Fruit fly (Drosophila melanogaster): ENCODE results near the gene CG7900.
"Not testable (repeated sequence)": the region's sequence is repeated elsewhere in the genome, so short reads cannot be mapped to it uniquely, and the experiment has no call there.

CG7900 gene

dm6 chr3R:8093824-8094223 is at the start of gene CG7900:
Gene CG7900 (plus strand): TSS chr3R:8094124.
- TF ChIP-seq CG17801 (GFP tag; optimal IDR thresholded peaks at IDR 0.05; ENCODE audit: partially characterized antibody), result not testable (repeated sequence)

- TF ChIP-seq CG17801 (GFP tag; optimal IDR thresholded peaks at IDR 0.05; ENCODE audit: partially characterized antibody), result not testable (repeated sequence)
Observed at dm6 chr3R:8048867-8049266, 45.1 kb upstream of the CG7900 start, which contains the start of gene CG43618. Gene CG43618 (plus strand): TSS chr3R:8049167.

- not testable (repeated sequence) for TF ChIP-seq CG17801 (GFP tag; optimal IDR thresholded peaks at IDR 0.05; ENCODE audit: partially characterized antibody)
Observed at dm6 chr3R:8049373-8049772, 44.6 kb upstream of the CG7900 start, which contains the start of gene CG43061. Gene CG43061 (plus strand): TSS chr3R:8049673.

- TF ChIP-seq CG17801 (GFP tag; optimal IDR thresholded peaks at IDR 0.05; ENCODE audit: partially characterized antibody), result no peak
Observed at dm6 chr3R:8058984-8059383, 34.9 kb upstream of the CG7900 start, which contains the start of gene mAChR-B. Gene mAChR-B (plus strand): TSS chr3R:8059284.

dm6 chr3R:8072635-8073034 is 21.3 kb upstream of the CG7900 start:
- no peak for TF ChIP-seq CG17801 (GFP tag; optimal IDR thresholded peaks at IDR 0.05; ENCODE audit: partially characterized antibody)

dm6 chr3R:8086952-8087351 is 7.0 kb upstream of the CG7900 start, which contains the start of gene CG7910:
Gene CG7910 (plus strand): TSS chr3R:8087252.
- TF ChIP-seq CG17801 (GFP tag; optimal IDR thresholded peaks at IDR 0.05; ENCODE audit: partially characterized antibody), result no peak

dm6 chr3R:8105088-8105542 is 11.2 kb downstream of the CG7900 start, which contains the start of gene puc:
Gene puc (plus strand): TSS chr3R:8105332.
- peak; percentile 54 for TF ChIP-seq CG17801 (GFP tag; optimal IDR thresholded peaks at IDR 0.05; ENCODE audit: partially characterized antibody)

- TF ChIP-seq CG17801 (GFP tag; optimal IDR thresholded peaks at IDR 0.05; ENCODE audit: partially characterized antibody), result peak; percentile 95
Observed at dm6 chr3R:8105839-8106718, 12.2 kb downstream of the CG7900 start.

- peak; percentile 21 for TF ChIP-seq CG17801 (GFP tag; optimal IDR thresholded peaks at IDR 0.05; ENCODE audit: partially characterized antibody)
Observed at dm6 chr3R:8106909-8107841, 13.3 kb downstream of the CG7900 start.

- no peak for TF ChIP-seq CG17801 (GFP tag; optimal IDR thresholded peaks at IDR 0.05; ENCODE audit: partially characterized antibody)
Observed at dm6 chr3R:8108770-8109169, 14.8 kb downstream of the CG7900 start.

- no peak for TF ChIP-seq CG17801 (GFP tag; optimal IDR thresholded peaks at IDR 0.05; ENCODE audit: partially characterized antibody)
Observed at dm6 chr3R:8109782-8110181, 15.9 kb downstream of the CG7900 start.

- no peak for TF ChIP-seq CG17801 (GFP tag; optimal IDR thresholded peaks at IDR 0.05; ENCODE audit: partially characterized antibody)
Observed at dm6 chr3R:8110198-8110642, 16.3 kb downstream of the CG7900 start.

dm6 chr3R:8110951-8111350 is 17.0 kb downstream of the CG7900 start:
- TF ChIP-seq CG17801 (GFP tag; optimal IDR thresholded peaks at IDR 0.05; ENCODE audit: partially characterized antibody), result no peak

- peak; percentile 60 for TF ChIP-seq CG17801 (GFP tag; optimal IDR thresholded peaks at IDR 0.05; ENCODE audit: partially characterized antibody)
Observed at dm6 chr3R:8111789-8112382, 18.0 kb downstream of the CG7900 start.

Data from ovary, adult (tissue).